Fruit fly (Drosophila melanogaster): Measurements from ENCODE around the gene beag.
A peak's percentile ranks its signal among the peaks of the same experiment; 100 is the strongest.

Gene beag

dm6 chr3R:9037946-9038345 lies 26.9 kb downstream of the beag start:
- no peak for TF ChIP-seq pad (GFP tag; optimal IDR thresholded peaks at IDR 0.05)
- TF ChIP-seq CG7045 (GFP tag; optimal IDR thresholded peaks at IDR 0.05), result no peak
- no peak for TF ChIP-seq CG1620 (GFP tag; optimal IDR thresholded peaks at IDR 0.05)
- no peak for TF ChIP-seq tj (GFP tag; optimal IDR thresholded peaks at IDR 0.05)
- TF ChIP-seq kay (GFP tag; ENCODE audit: borderline replicate concordance), result no peak
- no peak for TF ChIP-seq CG7101 (tag; optimal IDR thresholded peaks at IDR 0.05)

dm6 chr3R:9035252-9035651 lies 29.6 kb downstream of the beag start:
- no peak for TF ChIP-seq CG12768 (GFP tag; optimal IDR thresholded peaks at IDR 0.05)
- TF ChIP-seq Clk (GFP tag; optimal IDR thresholded peaks at IDR 0.05), result no peak
- no peak for TF ChIP-seq Hr96 (GFP tag; optimal IDR thresholded peaks at IDR 0.05)
- TF ChIP-seq CG5204 (GFP tag; optimal IDR thresholded peaks at IDR 0.05), result no peak
- no peak for TF ChIP-seq cnc (optimal IDR thresholded peaks at IDR 0.05)
- TF ChIP-seq cic (GFP tag; optimal IDR thresholded peaks at IDR 0.05), result no peak
- TF ChIP-seq kay (GFP tag; ENCODE audit: borderline replicate concordance), result no peak
- no peak for TF ChIP-seq Crg-1 (GFP tag; optimal IDR thresholded peaks at IDR 0.05)
- TF ChIP-seq CG14711 (tag; optimal IDR thresholded peaks at IDR 0.05), result no peak
- no peak for TF ChIP-seq CG33017 (tag; optimal IDR thresholded peaks at IDR 0.05)
- no peak for TF ChIP-seq Mnt (GFP tag; optimal IDR thresholded peaks at IDR 0.05)
- TF ChIP-seq bab1 (GFP tag; optimal IDR thresholded peaks at IDR 0.05), result no peak
- TF ChIP-seq ovo (GFP tag; optimal IDR thresholded peaks at IDR 0.05), result no peak
- TF ChIP-seq pad (GFP tag; optimal IDR thresholded peaks at IDR 0.05), result no peak

dm6 chr3R:9033619-9034401 lies 31.1 kb downstream of the beag start:
- TF ChIP-seq pad (GFP tag; optimal IDR thresholded peaks at IDR 0.05) (peak; percentile 62), CG5204 (GFP tag; optimal IDR thresholded peaks at IDR 0.05) (no peak), cic (GFP tag; optimal IDR thresholded peaks at IDR 0.05) (peak; percentile 24), tj (GFP tag; optimal IDR thresholded peaks at IDR 0.05) (peak; percentile 84), CG33017 (tag; optimal IDR thresholded peaks at IDR 0.05) (peak; percentile 72), toe (GFP tag; optimal IDR thresholded peaks at IDR 0.05) (peak; percentile 25), CG12768 (GFP tag; optimal IDR thresholded peaks at IDR 0.05) (peak; percentile 46), Mnt (GFP tag; optimal IDR thresholded peaks at IDR 0.05) (peak; percentile 26), cnc (optimal IDR thresholded peaks at IDR 0.05) (no peak), ovo (GFP tag; optimal IDR thresholded peaks at IDR 0.05) (peak; percentile 64), bab1 (GFP tag; optimal IDR thresholded peaks at IDR 0.05) (peak; percentile 87), CG7101 (tag; optimal IDR thresholded peaks at IDR 0.05) (peak; percentile 75), CG11617 (GFP tag; optimal IDR thresholded peaks at IDR 0.05) (peak; percentile 86), CG1620 (GFP tag; optimal IDR thresholded peaks at IDR 0.05) (peak; percentile 12), Clk (GFP tag; optimal IDR thresholded peaks at IDR 0.05) (no peak), CG7045 (GFP tag; optimal IDR thresholded peaks at IDR 0.05) (peak; percentile 59), Hr96 (GFP tag; optimal IDR thresholded peaks at IDR 0.05) (peak; percentile 48), CG14711 (tag; optimal IDR thresholded peaks at IDR 0.05) (peak; percentile 73), kay (GFP tag; ENCODE audit: borderline replicate concordance) (peak; percentile 51), Crg-1 (GFP tag; optimal IDR thresholded peaks at IDR 0.05) (peak; percentile 45)

dm6 chr3R:9031797-9032418 lies 33.0 kb downstream of the beag start:
- no peak for TF ChIP-seq Mnt (GFP tag; optimal IDR thresholded peaks at IDR 0.05)
- TF ChIP-seq CG5204 (GFP tag; optimal IDR thresholded peaks at IDR 0.05), result no peak
- no peak for TF ChIP-seq Crg-1 (GFP tag; optimal IDR thresholded peaks at IDR 0.05)
- TF ChIP-seq pad (GFP tag; optimal IDR thresholded peaks at IDR 0.05), result peak; percentile 40
- peak; percentile 51 for TF ChIP-seq CG7045 (GFP tag; optimal IDR thresholded peaks at IDR 0.05)
- TF ChIP-seq CG1620 (GFP tag; optimal IDR thresholded peaks at IDR 0.05), result no peak
- TF ChIP-seq toe (GFP tag; optimal IDR thresholded peaks at IDR 0.05), result no peak
- peak; percentile 73 for TF ChIP-seq CG7101 (tag; optimal IDR thresholded peaks at IDR 0.05)
- peak; percentile 19 for TF ChIP-seq tj (GFP tag; optimal IDR thresholded peaks at IDR 0.05)
- TF ChIP-seq CG33017 (tag; optimal IDR thresholded peaks at IDR 0.05), result peak; percentile 81
- TF ChIP-seq kay (GFP tag; ENCODE audit: borderline replicate concordance), result peak; percentile 96
- TF ChIP-seq cnc (optimal IDR thresholded peaks at IDR 0.05), result no peak
- TF ChIP-seq CG14711 (tag; optimal IDR thresholded peaks at IDR 0.05), result peak; percentile 75
- TF ChIP-seq Clk (GFP tag; optimal IDR thresholded peaks at IDR 0.05), result peak; percentile 33
- peak; percentile 40 for TF ChIP-seq Hr96 (GFP tag; optimal IDR thresholded peaks at IDR 0.05)
- no peak for TF ChIP-seq CG12768 (GFP tag; optimal IDR thresholded peaks at IDR 0.05)
- TF ChIP-seq bab1 (GFP tag; optimal IDR thresholded peaks at IDR 0.05), result peak; percentile 73
- TF ChIP-seq ovo (GFP tag; optimal IDR thresholded peaks at IDR 0.05), result no peak
- no peak for TF ChIP-seq cic (GFP tag; optimal IDR thresholded peaks at IDR 0.05)
- peak; percentile 37 for TF ChIP-seq CG11617 (GFP tag; optimal IDR thresholded peaks at IDR 0.05)

DNA sequence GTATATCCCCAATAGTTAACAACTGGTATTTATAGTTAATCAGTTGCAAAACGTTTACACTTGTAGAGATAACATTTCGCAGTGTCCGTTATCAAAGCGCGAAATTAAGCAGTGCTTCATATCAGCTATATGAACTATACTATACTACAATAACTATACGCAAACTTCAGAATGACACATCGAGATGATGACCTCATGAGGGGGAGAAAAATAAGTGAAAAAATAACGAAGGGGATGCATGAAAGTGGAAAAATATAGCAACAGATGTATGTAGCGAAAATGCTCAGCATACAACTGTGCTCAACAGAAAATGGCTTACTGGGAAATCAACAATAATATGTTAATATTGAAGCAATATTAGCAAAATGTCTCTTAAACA lies 34.1 kb downstream of the beag start:
- TF ChIP-seq CG1620 (GFP tag; optimal IDR thresholded peaks at IDR 0.05) (no peak), kay (GFP tag; ENCODE audit: borderline replicate concordance) (peak; percentile 98)

Data from whole organism, adult.